Worm (Caenorhabditis elegans) whole organism, L3 larva: ENCODE measurements around the gene ets-9.

Experiments used
- fos-1 ChIP-seq: fragments of 150-350 bp; optimal IDR thresholded peaks from 2 replicates; lab custom pipeline; 2014; ENCODE audit warnings: missing biosample characterization, missing genetic modification characterization
- jun-1 ChIP-seq: fragments of 150-350 bp; optimal IDR thresholded peaks from 2 replicates; lab custom pipeline; 2014; ENCODE audit warnings: missing biosample characterization, missing genetic modification reagents, missing genetic modification characterization

DNA sequence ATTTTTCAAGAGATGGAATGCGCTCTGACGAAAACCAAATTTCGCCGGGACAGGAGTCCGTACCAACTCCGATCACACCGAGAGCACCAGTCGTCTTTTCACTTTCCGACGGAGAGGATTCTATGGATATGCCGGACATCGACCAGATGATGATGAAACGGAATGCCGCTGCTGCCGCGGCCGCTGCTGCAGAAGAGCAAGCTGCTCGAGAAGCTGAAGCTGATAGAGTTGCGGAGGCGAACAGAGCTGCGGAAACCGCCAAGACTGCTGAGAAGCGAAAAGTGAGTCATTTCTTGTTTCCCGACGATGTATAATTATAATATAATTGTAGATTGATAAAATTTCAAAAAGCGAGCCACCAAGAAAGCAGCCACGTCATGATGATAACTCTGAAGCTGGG, 24.1 kb upstream of the ets-9 start:
- no peak for TF ChIP-seq jun-1 (tag; lab: Kevin White, UChicago)
- TF ChIP-seq fos-1: no peak
